Worm (Caenorhabditis elegans) whole organism, L2 larva: ENCODE results near the gene B0410.3.

Experiments
- C34F6.9 ChIP-seq: fragments of 150-350 bp; optimal IDR thresholded peaks from 2 replicates; lab custom pipeline; 2014; ENCODE audit warnings: missing biosample characterization, missing genetic modification characterization
- aly-2 ChIP-seq: fragments of 150-350 bp; optimal IDR thresholded peaks from 2 replicates; lab custom pipeline; 2014; ENCODE audit warnings: missing biosample characterization, missing genetic modification characterization
- ama-1 ChIP-seq: fragments of 150-350 bp; optimal IDR thresholded peaks from 2 replicates; lab custom pipeline; 2018; ENCODE audit warnings: inconsistent platforms
- blmp-1 ChIP-seq: sonication (generic microtip); optimal IDR thresholded peaks from 2 replicates; lab custom pipeline; 2017; ENCODE audit warnings: missing genetic modification characterization, mild to moderate bottlenecking, missing compliant biosample characterization, antibody characterized with exemption, moderate library complexity; ENCODE audit not compliant: insufficient read depth
- egl-27 ChIP-seq: sonication (generic microtip); optimal IDR thresholded peaks from 3 replicates; lab custom pipeline; 2017; ENCODE audit warnings: missing biosample characterization, missing genetic modification reagents, missing genetic modification characterization
- lin-39 ChIP-seq: fragments of 150-350 bp; optimal IDR thresholded peaks from 2 replicates; lab custom pipeline; 2014; ENCODE audit warnings: missing biosample characterization, missing genetic modification reagents, missing genetic modification characterization
- nhr-11 ChIP-seq: fragments of 150-350 bp; optimal IDR thresholded peaks from 2 replicates; lab custom pipeline; 2014; ENCODE audit warnings: missing biosample characterization, missing genetic modification characterization
- nhr-12 ChIP-seq: fragments of 150-350 bp; optimal IDR thresholded peaks from 2 replicates; lab custom pipeline; 2014; ENCODE audit warnings: missing biosample characterization, missing genetic modification characterization
- snpc-4 ChIP-seq: fragments of 150-350 bp; optimal IDR thresholded peaks from 2 replicates; lab custom pipeline; 2014; ENCODE audit warnings: missing biosample characterization, missing genetic modification characterization
- unc-39 ChIP-seq: fragments of 150-350 bp; optimal IDR thresholded peaks from 2 replicates; lab custom pipeline; 2014; ENCODE audit warnings: missing biosample characterization, missing genetic modification characterization
- unc-55 ChIP-seq: fragments of 150-350 bp; sonication (generic microtip); optimal IDR thresholded peaks from 3 replicates; lab custom pipeline; 2014; ENCODE audit warnings: missing biosample characterization, missing genetic modification reagents, missing genetic modification characterization

- TF ChIP-seq C34F6.9 (tag; lab: Kevin White, UChicago) (peak; percentile 17), blmp-1 (tag; lab: Kevin White, UChicago) (peak; percentile 81), nhr-11 (tag; lab: Kevin White, UChicago) (no peak), snpc-4 (tag; lab: Kevin White, UChicago) (no peak), lin-39 (tag; lab: Kevin White, UChicago) (no peak), nhr-12 (tag; lab: Kevin White, UChicago) (no peak), egl-27 (peak; percentile 65), ama-1 (lab: Kevin White, UChicago) (peak; percentile 75), unc-55 (no peak), aly-2 (tag; lab: Kevin White, UChicago) (no peak), unc-39 (tag; lab: Kevin White, UChicago) (no peak)
These were observed at the start of gene B0410.3 for ce11 chrX:2891141-2891739.
